Worm (Caenorhabditis elegans) whole organism, L3 larva: ENCODE measurements around the gene cnnm-2.

Source experiments
- R02D3.7 ChIP-seq: fragments of 150-350 bp; optimal IDR thresholded peaks from 2 replicates; lab custom pipeline; 2014; ENCODE audit warnings: missing biosample characterization, missing genetic modification characterization
- jun-1 ChIP-seq: fragments of 150-350 bp; optimal IDR thresholded peaks from 2 replicates; lab custom pipeline; 2014; ENCODE audit warnings: missing biosample characterization, missing genetic modification reagents, missing genetic modification characterization
- nhr-12 ChIP-seq: fragments of 150-350 bp; optimal IDR thresholded peaks from 2 replicates; lab custom pipeline; 2014; ENCODE audit warnings: missing biosample characterization, missing genetic modification characterization
- nhr-23 ChIP-seq: fragments of 150-350 bp; optimal IDR thresholded peaks from 2 replicates; lab custom pipeline; 2014; ENCODE audit warnings: missing biosample characterization, missing genetic modification reagents, missing genetic modification characterization
- nhr-43 ChIP-seq: sonication (generic microtip); optimal IDR thresholded peaks from 2 replicates; lab custom pipeline; 2016; ENCODE audit warnings: mild to moderate bottlenecking, missing genetic modification characterization, missing compliant biosample characterization; ENCODE audit not compliant: poor library complexity, severe bottlenecking

DNA sequence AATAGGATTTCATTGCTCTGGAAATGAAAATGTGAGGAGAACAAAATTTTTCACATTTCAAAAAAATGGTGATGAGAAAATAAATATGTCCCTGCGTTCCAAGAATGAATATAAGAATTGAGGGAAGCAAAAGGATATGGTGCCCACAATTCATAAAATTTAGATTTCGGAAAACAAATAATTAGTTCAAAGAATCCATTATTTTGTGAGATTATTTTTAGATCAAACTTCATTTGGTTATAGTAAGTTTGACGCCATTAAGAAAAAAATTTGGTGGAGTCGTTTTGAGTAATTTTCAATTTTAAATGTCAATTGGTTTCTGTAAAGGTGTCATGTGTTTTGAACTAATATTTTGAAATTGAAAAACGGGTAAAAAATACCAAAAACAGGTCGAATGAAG, 11.6 kb upstream of the cnnm-2 start:
- TF ChIP-seq nhr-43 (tag; lab: Kevin White, UChicago) = no peak
- no peak for TF ChIP-seq jun-1
- no peak for TF ChIP-seq nhr-23 (tag; lab: Kevin White, UChicago)
- no peak for TF ChIP-seq R02D3.7
- no peak for TF ChIP-seq nhr-12
